Worm (Caenorhabditis elegans): ENCODE results near the gene Y40A1A.3.

DNA sequence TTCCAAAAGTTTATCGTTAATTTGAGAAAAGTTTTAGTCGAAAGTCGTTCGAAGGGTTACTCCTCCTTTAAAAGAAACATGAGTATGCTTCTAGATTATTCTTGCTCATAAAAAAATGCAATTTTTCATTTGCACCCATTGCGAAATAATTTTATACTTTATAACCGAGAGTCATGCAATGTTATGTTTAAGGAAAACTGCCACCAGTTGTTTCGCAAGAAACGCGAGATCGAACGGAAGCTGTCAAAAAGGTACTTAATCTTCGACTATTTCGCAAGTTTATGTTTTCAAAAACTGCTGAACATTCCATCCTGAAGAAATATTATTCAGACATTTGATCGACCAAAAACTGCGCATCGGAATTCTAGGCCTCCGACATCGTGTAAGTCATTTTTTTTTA is 16.1 kb upstream of the Y40A1A.3 start:
- TF ChIP-seq nhr-77 (tag; optimal IDR thresholded peaks at IDR 0.05) (no peak), unc-62 (GFP tag; optimal IDR thresholded peaks at IDR 0.05) (no peak), fos-1 (tag; optimal IDR thresholded peaks at IDR 0.05) (no peak), zag-1 (tag; optimal IDR thresholded peaks at IDR 0.05) (no peak), unc-39 (tag; optimal IDR thresholded peaks at IDR 0.05) (no peak)

All from whole organism, L3 larva.